Fruit fly (Drosophila melanogaster): ENCODE data around the gene CG4872.

The CG4872 gene

dm6 chrX:16839905-16840304 lies 41.2 kb upstream of the CG4872 start (continued):
- TF ChIP-seq gfzf (GFP tag; optimal IDR thresholded peaks at IDR 0.05), result peak; percentile 9
- TF ChIP-seq Atf6 (GFP tag; IDR thresholded peaks at IDR 0.05), result no peak
- TF ChIP-seq otp (GFP tag; IDR thresholded peaks at IDR 0.05), result no peak
- no peak for TF ChIP-seq dmrt11E (tag; optimal IDR thresholded peaks at IDR 0.05)
- TF ChIP-seq sug (tag; optimal IDR thresholded peaks at IDR 0.05), result no peak
- no peak for TF ChIP-seq Hey (tag; optimal IDR thresholded peaks at IDR 0.05)
- peak; percentile 76 for TF ChIP-seq CG11456 (GFP tag; IDR thresholded peaks at IDR 0.05)
- no peak for TF ChIP-seq mld (GFP tag; IDR thresholded peaks at IDR 0.05; ENCODE audit: partially characterized antibody)
- TF ChIP-seq CG3838 (GFP tag; optimal IDR thresholded peaks at IDR 0.05), result no peak
- no peak for TF ChIP-seq fu2 (GFP tag; optimal IDR thresholded peaks at IDR 0.05)
- TF ChIP-seq Abd-B (GFP tag; optimal IDR thresholded peaks at IDR 0.05), result peak; percentile 56
- TF ChIP-seq CHES-1-like (GFP tag; optimal IDR thresholded peaks at IDR 0.05), result peak; percentile 0
- no peak for TF ChIP-seq CG11696 (GFP tag; IDR thresholded peaks at IDR 0.05)
- TF ChIP-seq da (GFP tag; optimal IDR thresholded peaks at IDR 0.05), result no peak
- TF ChIP-seq Asciz (GFP tag; optimal IDR thresholded peaks at IDR 0.05), result no peak
- TF ChIP-seq Aef1 (GFP tag; IDR thresholded peaks at IDR 0.05), result peak; percentile 11; the same call in 1 of the 3 replicates
- TF ChIP-seq zfh1 (GFP tag; IDR thresholded peaks at IDR 0.05), result no peak
- TF ChIP-seq E2f1 (GFP tag; IDR thresholded peaks at IDR 0.05), result no peak
- peak in 1 of 2 experiments; percentile 90 for TF ChIP-seq Pdp1 (GFP tag; optimal IDR thresholded peaks at IDR 0.05)
- TF ChIP-seq CG7987 (GFP tag; optimal IDR thresholded peaks at IDR 0.05), result no peak
- TF ChIP-seq CG10366 (GFP tag; IDR thresholded peaks at IDR 0.05), result peak; percentile 12; the same call in 1 of the 2 replicates
- no peak for TF ChIP-seq CG13624 (GFP tag; optimal IDR thresholded peaks at IDR 0.05)
- TF ChIP-seq CG8290 (GFP tag; optimal IDR thresholded peaks at IDR 0.05), result peak; percentile 23
- peak in 1 of 2 experiments; percentile 40 for TF ChIP-seq CG8290 (tag; optimal IDR thresholded peaks at IDR 0.05)
- TF ChIP-seq corto (GFP tag; optimal IDR thresholded peaks at IDR 0.05), result no peak
- no peak for TF ChIP-seq Lim3 (GFP tag; IDR thresholded peaks at IDR 0.05)
- peak; percentile 58; the same call in 2 of the 3 replicates for TF ChIP-seq Opbp (GFP tag; IDR thresholded peaks at IDR 0.05; ENCODE audit: partially characterized antibody)
- peak; percentile 0 for TF ChIP-seq pnt (GFP tag; optimal IDR thresholded peaks at IDR 0.05)
- no peak for TF ChIP-seq exex (tag; optimal IDR thresholded peaks at IDR 0.05)
- TF ChIP-seq Ada2b (GFP tag; IDR thresholded peaks at IDR 0.05), result no peak
- no peak for TF ChIP-seq salm (tag; optimal IDR thresholded peaks at IDR 0.05)
- no peak for TF ChIP-seq CG12299 (tag; optimal IDR thresholded peaks at IDR 0.05)
- TF ChIP-seq CG2199 (GFP tag; IDR thresholded peaks at IDR 0.05), result peak; percentile 96
- no peak for TF ChIP-seq CG16863 (GFP tag; optimal IDR thresholded peaks at IDR 0.05)
- peak; percentile 57; the same call in 1 of the 2 replicates for TF ChIP-seq sob (GFP tag; IDR thresholded peaks at IDR 0.05)
- no peak for TF ChIP-seq D19A (tag; optimal IDR thresholded peaks at IDR 0.05)
- TF ChIP-seq rib (GFP tag; IDR thresholded peaks at IDR 0.05), result no peak
- TF ChIP-seq CG18619 (GFP tag; optimal IDR thresholded peaks at IDR 0.05), result no peak
- no peak for TF ChIP-seq CG6272 (GFP tag; IDR thresholded peaks at IDR 0.05)
- no peak for TF ChIP-seq CG33557 (GFP tag; optimal IDR thresholded peaks at IDR 0.05)
- TF ChIP-seq CG18011 (GFP tag; optimal IDR thresholded peaks at IDR 0.05), result peak; percentile 99
- TF ChIP-seq CG1647 (GFP tag; optimal IDR thresholded peaks at IDR 0.05), result no peak
- TF ChIP-seq Hr39 (optimal IDR thresholded peaks at IDR 0.05), result no peak
- TF ChIP-seq Jarid2 (GFP tag; optimal IDR thresholded peaks at IDR 0.05), result no peak
- TF ChIP-seq CG11247 (GFP tag; IDR thresholded peaks at IDR 0.05), result peak; percentile 34; the same call in 1 of the 2 replicates
- peak; percentile 6 for TF ChIP-seq NfI (GFP tag; optimal IDR thresholded peaks at IDR 0.05)
- TF ChIP-seq CG16813 (GFP tag; IDR thresholded peaks at IDR 0.05; ENCODE audit: partially characterized antibody), result no peak
- TF ChIP-seq CG17802 (tag; optimal IDR thresholded peaks at IDR 0.05), result no peak
- TF ChIP-seq CG2116 (GFP tag; optimal IDR thresholded peaks at IDR 0.05), result no peak
- peak; percentile 38; the same call in 1 of the 2 replicates for TF ChIP-seq amos (GFP tag; IDR thresholded peaks at IDR 0.05; ENCODE audit: partially characterized antibody)
- peak; percentile 3 for TF ChIP-seq pum (GFP tag; optimal IDR thresholded peaks at IDR 0.05)
- peak; percentile 18 for TF ChIP-seq CG8944 (GFP tag; optimal IDR thresholded peaks at IDR 0.05)
